Worm (Caenorhabditis elegans) whole organism, L2 larva: ENCODE data around the gene F08G2.7.
"Not testable (repeated sequence)": the region's sequence is repeated elsewhere in the genome, so short reads cannot be mapped to it uniquely, and the experiment has no call there.

Experiments
- C34F6.9 ChIP-seq: fragments of 150-350 bp; optimal IDR thresholded peaks from 2 replicates; lab custom pipeline; 2014; ENCODE audit warnings: missing biosample characterization, missing genetic modification characterization
- F13H6.1 ChIP-seq: sonication (generic microtip); optimal IDR thresholded peaks from 2 replicates; lab custom pipeline; 2016; ENCODE audit warnings: missing genetic modification characterization, missing compliant biosample characterization
- Y55F3AM.14 ChIP-seq: fragments of 200-800 bp; sonication (Bioruptor generic); optimal IDR thresholded peaks from 2 replicates; lab custom pipeline; 2018; ENCODE audit warnings: mild to moderate bottlenecking, missing genetic modification characterization, missing compliant biosample characterization
- ZK546.5 ChIP-seq: sonication (generic microtip); optimal IDR thresholded peaks from 2 replicates; lab custom pipeline; 2017; ENCODE audit warnings: missing biosample characterization, missing genetic modification characterization
- alr-1 ChIP-seq: fragments of 150-350 bp; optimal IDR thresholded peaks from 2 replicates; lab custom pipeline; 2014; ENCODE audit warnings: missing biosample characterization, missing genetic modification characterization
- aly-2 ChIP-seq: fragments of 150-350 bp; optimal IDR thresholded peaks from 2 replicates; lab custom pipeline; 2014; ENCODE audit warnings: missing biosample characterization, missing genetic modification characterization
- ama-1 ChIP-seq: fragments of 150-350 bp; optimal IDR thresholded peaks from 2 replicates; lab custom pipeline; 2018; ENCODE audit warnings: inconsistent platforms
- ceh-82 ChIP-seq: fragments of 150-350 bp; optimal IDR thresholded peaks from 2 replicates; lab custom pipeline; 2014; ENCODE audit warnings: missing biosample characterization, missing genetic modification characterization
- crh-2 ChIP-seq: sonication (generic microtip); optimal IDR thresholded peaks from 2 replicates; lab custom pipeline; 2017; ENCODE audit warnings: missing biosample characterization, missing genetic modification characterization
- dmd-4 ChIP-seq: sonication (generic microtip); optimal IDR thresholded peaks from 2 replicates; lab custom pipeline; 2017; ENCODE audit warnings: missing biosample characterization, missing genetic modification characterization
- egl-27 ChIP-seq: sonication (generic microtip); optimal IDR thresholded peaks from 3 replicates; lab custom pipeline; 2017; ENCODE audit warnings: missing biosample characterization, missing genetic modification reagents, missing genetic modification characterization
- elt-3 ChIP-seq: sonication (generic microtip); optimal IDR thresholded peaks from 2 replicates; lab custom pipeline; 2017; ENCODE audit warnings: missing biosample characterization, missing genetic modification characterization
- fos-1 ChIP-seq: fragments of 150-350 bp; optimal IDR thresholded peaks from 2 replicates; lab custom pipeline; 2014; ENCODE audit warnings: missing biosample characterization, missing genetic modification characterization
- gmeb-1 ChIP-seq: fragments of 150-350 bp; optimal IDR thresholded peaks from 2 replicates; lab custom pipeline; 2014; ENCODE audit warnings: missing biosample characterization, missing genetic modification characterization
- lin-11 ChIP-seq: fragments of 150-350 bp; sonication (generic microtip); optimal IDR thresholded peaks from 2 replicates; lab custom pipeline; 2014; ENCODE audit warnings: missing biosample characterization, missing genetic modification characterization, inconsistent platforms, mixed read lengths
- lin-13 ChIP-seq: fragments of 150-350 bp; optimal IDR thresholded peaks from 2 replicates; lab custom pipeline; 2014; ENCODE audit warnings: missing biosample characterization, missing genetic modification reagents, missing genetic modification characterization
- lsy-2 ChIP-seq, 2 experiments: fragments of 150-350 bp in 1 of 2; sonication (generic microtip) in 1 of 2; optimal IDR thresholded peaks; 2 replicates each; lab custom pipeline; 2014 to 2017; ENCODE audit warnings: missing biosample characterization in 2 of 2, missing genetic modification characterization in 2 of 2
- mab-5 ChIP-seq: fragments of 150-350 bp; optimal IDR thresholded peaks from 2 replicates; lab custom pipeline; 2014; ENCODE audit warnings: missing biosample characterization, missing genetic modification characterization
- mbf-1 ChIP-seq: sonication (generic microtip); optimal IDR thresholded peaks from 2 replicates; lab custom pipeline; 2017; ENCODE audit warnings: missing biosample characterization, missing genetic modification characterization
- nhr-10 ChIP-seq: sonication (generic microtip); optimal IDR thresholded peaks from 2 replicates; lab custom pipeline; 2017; ENCODE audit warnings: missing biosample characterization, missing genetic modification characterization
- nhr-12 ChIP-seq: fragments of 150-350 bp; optimal IDR thresholded peaks from 2 replicates; lab custom pipeline; 2014; ENCODE audit warnings: missing biosample characterization, missing genetic modification characterization
- nhr-129 ChIP-seq: fragments of 150-350 bp; optimal IDR thresholded peaks from 2 replicates; lab custom pipeline; 2014; ENCODE audit warnings: missing biosample characterization, missing genetic modification characterization
- nhr-237 ChIP-seq: fragments of 150-350 bp; optimal IDR thresholded peaks from 2 replicates; lab custom pipeline; 2014; ENCODE audit warnings: missing biosample characterization, missing genetic modification characterization
- nhr-25 ChIP-seq: fragments of 150-350 bp; sonication (generic microtip); optimal IDR thresholded peaks from 3 replicates; lab custom pipeline; 2014; ENCODE audit warnings: missing biosample characterization, missing genetic modification characterization
- nhr-6 ChIP-seq: fragments of 150-350 bp; optimal IDR thresholded peaks from 2 replicates; lab custom pipeline; 2014; ENCODE audit warnings: missing biosample characterization, missing genetic modification characterization
- nhr-77 ChIP-seq: fragments of 150-350 bp; optimal IDR thresholded peaks from 2 replicates; lab custom pipeline; 2014; ENCODE audit warnings: missing biosample characterization, missing genetic modification characterization
- sem-4 ChIP-seq: fragments of 150-350 bp; optimal IDR thresholded peaks from 2 replicates; lab custom pipeline; 2014; ENCODE audit warnings: missing biosample characterization, missing genetic modification reagents, missing genetic modification characterization
- sma-9 ChIP-seq, 2 experiments: fragments of 150-350 bp in 1 of 2; sonication (generic microtip) in 1 of 2; optimal IDR thresholded peaks; 2 replicates each; lab custom pipeline; 2014 to 2016; ENCODE audit warnings: missing genetic modification characterization in 2 of 2, mild to moderate bottlenecking in 1 of 2, missing biosample characterization in 1 of 2, missing compliant biosample characterization in 1 of 2, missing genetic modification reagents in 1 of 2, moderate library complexity in 1 of 2
- snpc-4 ChIP-seq: fragments of 150-350 bp; optimal IDR thresholded peaks from 2 replicates; lab custom pipeline; 2014; ENCODE audit warnings: missing biosample characterization, missing genetic modification characterization
- unc-39 ChIP-seq: fragments of 150-350 bp; optimal IDR thresholded peaks from 2 replicates; lab custom pipeline; 2014; ENCODE audit warnings: missing biosample characterization, missing genetic modification characterization
- unc-55 ChIP-seq: fragments of 150-350 bp; sonication (generic microtip); optimal IDR thresholded peaks from 3 replicates; lab custom pipeline; 2014; ENCODE audit warnings: missing biosample characterization, missing genetic modification reagents, missing genetic modification characterization
- unc-62 ChIP-seq: fragments of 150-350 bp; optimal IDR thresholded peaks from 2 replicates; lab custom pipeline; 2014; ENCODE audit warnings: missing biosample characterization, missing genetic modification reagents, missing genetic modification characterization
- zag-1 ChIP-seq: fragments of 150-350 bp; optimal IDR thresholded peaks from 2 replicates; lab custom pipeline; 2014; ENCODE audit warnings: missing biosample characterization, missing genetic modification characterization
- ztf-1 ChIP-seq: fragments of 200-800 bp; sonication (Bioruptor generic); conservative IDR thresholded peaks from 2 replicates; pipeline ENCODE4 v1.3.6; 2022; ENCODE audit warnings: missing genetic modification characterization, missing compliant biosample characterization
- ztf-11 ChIP-seq: sonication (generic microtip); optimal IDR thresholded peaks from 2 replicates; lab custom pipeline; 2017; ENCODE audit warnings: missing biosample characterization, missing genetic modification characterization

Gene F08G2.7

DNA sequence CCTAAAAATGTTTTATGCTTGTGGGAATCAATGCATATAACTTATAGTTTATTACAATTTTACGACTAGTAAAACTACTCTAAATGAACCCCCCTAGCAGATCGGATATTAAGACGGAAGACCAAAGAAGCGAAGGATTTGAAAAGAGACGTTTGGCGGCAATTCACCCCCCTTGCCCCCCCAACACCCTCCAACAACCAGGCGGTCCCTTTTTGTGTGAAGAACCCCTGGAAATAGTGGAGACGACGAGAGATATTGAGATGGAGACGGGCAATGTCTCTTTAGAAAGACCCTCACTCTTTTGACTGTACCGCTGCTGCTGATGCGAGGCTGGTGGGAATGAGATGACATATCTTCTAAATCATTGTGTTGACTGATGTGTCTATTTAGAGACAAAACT lies 6.4 kb upstream of the F08G2.7 start:
- no peak for TF ChIP-seq C34F6.9 (tag; lab: Kevin White, UChicago)
- TF ChIP-seq lsy-2 (tag; optimal IDR thresholded peaks at IDR 0.05; lab: Kevin White, UChicago), result peak in 1 of 2 experiments; percentile 15
- TF ChIP-seq, all 48 proteins: peak for 1

DNA sequence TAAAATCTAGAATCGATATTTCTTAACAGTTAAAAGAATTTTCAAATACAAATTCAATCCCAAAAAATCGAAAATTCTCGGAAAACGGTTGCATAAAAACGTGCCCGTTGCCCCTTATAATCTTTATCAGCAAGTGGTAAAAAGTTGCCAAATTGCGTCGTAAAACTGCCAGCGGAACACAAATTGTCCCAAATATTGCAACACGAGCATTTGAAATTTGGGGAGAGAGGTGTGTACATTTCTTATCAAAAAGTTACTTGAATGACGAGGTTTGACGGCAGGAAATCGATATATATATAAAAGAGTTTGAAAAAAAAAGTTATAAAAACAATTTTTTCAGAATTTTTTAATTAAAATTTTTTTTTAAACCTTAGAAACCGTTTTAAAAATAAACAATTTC lies 5.1 kb upstream of the F08G2.7 start:
- no peak for TF ChIP-seq dmd-4 (tag; lab: Kevin White, UChicago)
- TF ChIP-seq unc-39, result no peak
- no peak for TF ChIP-seq aly-2 (tag; lab: Kevin White, UChicago)
- peak; percentile 43 for TF ChIP-seq crh-2 (tag; lab: Kevin White, UChicago)
- peak; percentile 77 for TF ChIP-seq fos-1 (tag; lab: Kevin White, UChicago)

DNA sequence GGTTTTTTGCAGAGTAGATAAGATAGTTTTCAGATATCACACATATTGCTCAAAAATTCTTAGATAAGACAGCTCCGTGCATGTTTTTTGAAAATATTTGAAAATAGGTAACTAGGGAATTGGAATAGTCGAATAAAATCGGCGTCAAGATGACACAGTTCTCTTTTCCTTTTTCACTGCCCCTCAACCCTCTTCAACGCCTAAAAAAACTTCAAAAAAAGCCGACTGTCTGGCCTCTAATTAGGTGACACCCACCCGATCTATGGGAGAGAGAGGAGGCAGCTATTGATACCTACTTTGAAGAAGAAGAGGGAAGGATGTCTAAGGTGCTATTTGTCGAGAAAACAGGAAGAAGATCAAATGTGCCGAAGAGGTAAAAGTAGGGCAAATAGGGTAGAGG lies 1.4 kb upstream of the F08G2.7 start:
- no peak for TF ChIP-seq fos-1 (tag; lab: Kevin White, UChicago)
- TF ChIP-seq, all 48 proteins: peak for 0

DNA sequence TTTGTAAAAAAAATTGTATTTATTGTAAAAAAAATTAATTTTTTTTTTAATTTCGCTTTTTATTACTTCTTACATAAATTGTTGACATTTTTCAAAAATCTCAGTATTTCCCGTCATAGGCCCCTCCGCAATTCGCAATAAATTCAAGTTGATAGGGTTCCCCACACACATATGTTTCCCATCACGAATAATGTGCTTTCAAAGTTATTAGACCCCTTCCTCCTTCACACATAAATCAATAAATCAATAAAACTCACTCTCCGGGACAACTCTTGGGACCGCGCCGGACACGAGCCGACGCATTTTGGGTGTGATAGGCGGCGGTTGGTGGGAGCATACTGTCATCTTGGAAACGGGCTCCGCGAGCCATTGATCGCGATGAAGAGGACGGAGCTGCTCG lies 1.5 kb downstream of the F08G2.7 start:
- TF ChIP-seq lin-13 (GFP tag; lab: Kevin White, UChicago), result no peak
- TF ChIP-seq alr-1 (tag; lab: Kevin White, UChicago), result no peak
- no peak for TF ChIP-seq ZK546.5 (tag; lab: Kevin White, UChicago)
- no peak for TF ChIP-seq ztf-1 (GFP tag; lab: Robert Waterston, UW)
- no peak for TF ChIP-seq ztf-11 (tag; lab: Kevin White, UChicago)
- no peak for TF ChIP-seq fos-1 (tag; lab: Kevin White, UChicago)
- TF ChIP-seq unc-55 (GFP tag; lab: Kevin White, UChicago), result no peak
- TF ChIP-seq lin-11 (tag; lab: Kevin White, UChicago), result no peak
- no peak for TF ChIP-seq nhr-10 (tag; lab: Kevin White, UChicago)
- no peak for TF ChIP-seq unc-39
- no peak for TF ChIP-seq nhr-12 (tag; lab: Kevin White, UChicago)
- TF ChIP-seq mab-5, result no peak
- no peak for TF ChIP-seq nhr-77 (tag; lab: Kevin White, UChicago)
- no peak for TF ChIP-seq unc-62 (GFP tag; lab: Kevin White, UChicago)
- no peak for TF ChIP-seq snpc-4 (tag; lab: Kevin White, UChicago)
- no peak for TF ChIP-seq nhr-6 (tag; lab: Kevin White, UChicago)
- no peak for TF ChIP-seq Y55F3AM.14
- no peak for TF ChIP-seq aly-2 (tag; lab: Kevin White, UChicago)
- no peak for TF ChIP-seq mbf-1 (tag; lab: Kevin White, UChicago)
- no peak for TF ChIP-seq ceh-82 (tag; lab: Kevin White, UChicago)

DNA sequence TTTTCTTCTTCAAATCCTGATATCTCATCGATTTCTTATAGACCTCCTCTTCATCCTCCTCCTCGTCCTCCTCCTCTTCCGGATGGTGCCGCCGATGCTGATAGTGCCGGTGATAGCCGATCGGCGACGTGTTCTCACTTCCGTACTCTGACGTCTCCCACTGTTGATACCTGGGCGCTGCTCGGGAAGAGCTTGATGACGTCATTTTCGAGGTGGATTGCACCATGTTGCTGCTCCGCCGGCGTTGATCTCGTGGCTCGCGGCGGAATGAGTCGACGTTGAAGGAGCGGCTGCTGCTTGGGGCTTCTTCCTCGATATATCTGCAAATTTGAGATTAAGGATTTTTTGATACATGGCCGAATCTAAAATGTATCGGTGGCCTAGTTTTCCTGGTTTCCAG lies 2.6 kb downstream of the F08G2.7 start:
- TF ChIP-seq F13H6.1 (tag; lab: Kevin White, UChicago) (no peak), dmd-4 (tag; lab: Kevin White, UChicago) (no peak), nhr-25 (tag; lab: Kevin White, UChicago) (no peak), unc-55 (GFP tag; lab: Kevin White, UChicago) (no peak), gmeb-1 (tag; lab: Kevin White, UChicago) (no peak)
- TF ChIP-seq, all 48 proteins: peak for 0

DNA sequence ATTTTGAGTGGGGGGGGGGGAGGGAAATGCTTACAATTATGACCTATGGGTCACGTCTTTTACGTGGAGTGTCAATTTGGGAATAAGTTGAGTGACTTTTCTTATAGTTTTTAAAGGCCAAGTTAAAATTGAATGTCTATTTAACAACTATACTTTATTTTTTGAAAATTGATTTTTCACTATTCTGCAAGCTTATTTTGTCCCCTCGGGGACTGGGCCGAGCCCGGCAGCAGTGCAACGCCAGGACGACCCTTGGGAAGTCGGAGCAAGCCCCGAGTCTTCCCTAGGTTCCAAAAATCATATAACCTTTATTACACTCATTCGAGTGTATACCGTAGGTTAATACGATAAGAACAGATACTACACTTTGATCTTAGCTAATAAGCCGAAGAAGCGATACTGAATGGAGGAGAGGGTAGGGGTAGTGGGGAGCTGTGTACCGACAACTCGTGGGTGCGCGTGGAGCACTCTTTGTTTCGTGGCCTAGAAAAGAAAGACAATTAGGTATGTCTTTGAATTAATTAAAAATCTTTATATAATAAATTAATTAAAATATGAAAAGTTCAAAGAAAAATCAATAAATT lies 5.1 kb downstream of the F08G2.7 start, which contains the start of gene ins-37:
Gene ins-37, minus strand, starts transcription at position 384 of the 584 bp plus-strand sequence.
- TF ChIP-seq unc-55 (GFP tag; lab: Kevin White, UChicago); lin-13 (GFP tag; lab: Kevin White, UChicago); ztf-1 (GFP tag; lab: Robert Waterston, UW): not testable (repeated sequence)

DNA sequence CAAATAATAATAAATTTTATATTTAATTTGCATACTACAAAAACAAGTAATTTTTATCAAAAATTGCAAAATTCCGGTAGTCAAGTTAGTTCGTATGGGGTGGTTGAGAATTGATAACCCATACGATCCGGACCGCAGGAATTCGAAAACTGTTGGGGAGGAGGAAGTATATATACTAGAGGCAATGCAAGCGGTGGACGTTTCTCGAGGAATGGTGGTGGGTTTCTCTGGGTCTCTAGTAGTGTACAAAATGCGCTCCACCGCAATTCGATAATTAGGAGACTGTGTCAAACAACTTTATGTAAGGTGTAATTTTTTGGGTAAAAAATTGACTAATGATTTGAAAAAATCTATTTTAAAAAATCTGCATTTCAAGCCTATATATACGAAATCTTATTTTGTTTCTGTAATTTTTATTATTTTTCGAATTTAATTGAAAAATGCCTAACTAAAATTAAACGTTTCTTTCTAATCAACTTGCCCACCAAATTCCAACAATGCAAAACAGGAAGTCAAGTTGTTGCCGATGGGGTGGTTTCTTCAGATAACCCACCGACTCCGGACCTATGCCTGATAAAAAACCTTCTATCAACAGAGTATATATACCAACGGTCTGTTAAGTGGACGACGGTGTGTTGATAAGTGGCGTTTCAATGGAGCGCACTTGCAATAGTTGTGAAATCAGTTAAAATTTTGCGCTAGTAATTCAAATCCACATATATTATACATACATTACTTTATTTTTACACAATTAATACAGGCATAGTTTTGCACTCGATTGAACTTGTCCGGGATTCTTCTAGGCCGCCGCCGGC lies 6.4 kb downstream of the F08G2.7 start:
- TF ChIP-seq lsy-2 (tag; optimal IDR thresholded peaks at IDR 0.05; lab: Kevin White, UChicago) (peak; percentile 89 to 94), aly-2 (tag; lab: Kevin White, UChicago) (no peak), alr-1 (tag; lab: Kevin White, UChicago) (peak; percentile 84), nhr-129 (tag; lab: Kevin White, UChicago) (peak; percentile 86), ztf-11 (tag; lab: Kevin White, UChicago) (no peak), mbf-1 (tag; lab: Kevin White, UChicago) (peak; percentile 27), nhr-6 (tag; lab: Kevin White, UChicago) (peak; percentile 92), lin-13 (GFP tag; lab: Kevin White, UChicago) (peak; percentile 93), ceh-82 (tag; lab: Kevin White, UChicago) (peak; percentile 58), ZK546.5 (tag; lab: Kevin White, UChicago) (no peak), gmeb-1 (tag; lab: Kevin White, UChicago) (peak; percentile 84), mab-5 (peak; percentile 77), unc-39 (no peak), nhr-12 (tag; lab: Kevin White, UChicago) (peak; percentile 47), elt-3 (no peak), sem-4 (peak; percentile 97), egl-27 (tag; lab: Kevin White, UChicago) (peak; percentile 55), zag-1 (tag; lab: Kevin White, UChicago) (peak; percentile 76), ama-1 (peak; percentile 76), Y55F3AM.14 (peak; percentile 89), sma-9 (GFP tag; optimal IDR thresholded peaks at IDR 0.05; lab: Kevin White, UChicago) (peak; percentile 92), sma-9 (tag; optimal IDR thresholded peaks at IDR 0.05; lab: Kevin White, UChicago) (no peak), nhr-237 (peak; percentile 44)
